Comparison of ENCODE assay signal across 5 worm cellular contexts in the genomic region with DNA sequence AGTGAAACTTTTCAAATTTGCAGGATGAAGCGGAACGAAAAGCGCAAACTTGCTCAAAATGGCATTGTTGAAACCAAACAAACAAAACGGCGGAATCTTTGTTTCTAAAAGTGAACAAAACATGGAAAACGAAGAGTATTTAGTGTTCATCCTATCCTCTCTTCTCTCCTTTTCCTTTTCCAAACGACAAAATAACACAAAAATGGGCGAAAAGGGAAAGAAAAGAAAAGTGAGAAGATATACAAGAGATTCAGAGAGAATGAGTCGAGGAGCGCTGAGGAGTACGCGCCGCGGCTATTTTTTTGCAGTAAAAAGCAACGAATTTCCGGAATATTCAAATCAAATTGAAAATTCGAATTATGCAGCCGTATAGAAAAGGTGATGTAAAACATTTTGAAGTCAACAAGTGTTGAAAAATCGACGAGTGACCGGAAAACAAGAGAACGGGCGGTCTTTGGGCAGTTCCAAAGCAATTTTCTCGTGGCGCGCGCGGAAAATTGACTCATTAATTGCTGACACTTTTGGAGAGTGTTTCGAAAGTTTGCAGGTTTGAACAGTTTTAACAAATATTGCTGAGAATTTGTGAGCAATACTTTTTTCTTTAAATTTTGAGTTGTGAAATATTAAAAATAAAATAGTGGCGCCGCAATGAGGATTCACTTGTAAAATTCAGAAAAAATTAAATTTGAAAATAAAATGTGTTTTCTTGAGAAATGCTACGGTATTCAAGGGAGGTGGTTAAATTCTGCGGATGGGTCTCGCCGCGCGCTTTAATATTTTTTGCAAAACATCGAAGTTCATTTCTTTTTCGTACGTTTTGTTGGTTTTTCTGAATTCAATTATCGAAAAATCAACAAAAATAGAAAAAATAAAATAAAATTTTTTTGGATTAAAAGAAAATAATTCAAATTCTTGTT.
TF ChIP-seq lines count a peak whose summit lies in the region.

No protein-coding gene starts in this region.

TF ChIP-seq in whole organism, L1 larva, 84 proteins besides CTCF, POLR2A, EP300 and RAD21:
- TF ChIP-seq snu-23 (GFP tag; optimal IDR thresholded peaks at IDR 0.05; lab: Kevin White, UChicago) (peak; percentile 0), lin-14 (GFP tag; optimal IDR thresholded peaks at IDR 0.05; lab: Kevin White, UChicago) (peak; percentile 55), unc-62 (GFP tag; optimal IDR thresholded peaks at IDR 0.05; lab: Kevin White, UChicago) (no peak), nhr-12 (tag; optimal IDR thresholded peaks at IDR 0.05; lab: Kevin White, UChicago) (no peak), blmp-1 (tag; optimal IDR thresholded peaks at IDR 0.05; lab: Kevin White, UChicago) (peak; percentile 93), lin-15B (tag; optimal IDR thresholded peaks at IDR 0.05; lab: Kevin White, UChicago) (no peak), rnt-1 (tag; optimal IDR thresholded peaks at IDR 0.05; lab: Kevin White, UChicago) (no peak), unc-86 (tag; optimal IDR thresholded peaks at IDR 0.05; lab: Kevin White, UChicago) (no peak), irx-1 (tag; optimal IDR thresholded peaks at IDR 0.05; lab: Kevin White, UChicago) (no peak), tbx-2 (tag; optimal IDR thresholded peaks at IDR 0.05; lab: Kevin White, UChicago) (no peak)

TF ChIP-seq in whole organism, L2 larva, 48 proteins besides CTCF, POLR2A, EP300 and RAD21:
- TF ChIP-seq mbf-1 (tag; optimal IDR thresholded peaks at IDR 0.05; lab: Kevin White, UChicago): no peak
- peak; percentile 13 for TF ChIP-seq F13H6.1 (tag; optimal IDR thresholded peaks at IDR 0.05; lab: Kevin White, UChicago)
- peak in 1 of 2 experiments; percentile 6 for TF ChIP-seq lsy-2 (tag; optimal IDR thresholded peaks at IDR 0.05; lab: Kevin White, UChicago)

TF ChIP-seq in whole organism, late embryonic, 69 proteins besides CTCF, POLR2A, EP300 and RAD21:
- TF ChIP-seq unc-42 (tag; optimal IDR thresholded peaks at IDR 0.05; lab: Kevin White, UChicago): peak; percentile 39
- TF ChIP-seq tbx-2 (tag; optimal IDR thresholded peaks at IDR 0.05; lab: Kevin White, UChicago): no peak

TF ChIP-seq in whole organism, mixed stage, embryonic, 35 proteins besides CTCF, POLR2A, EP300 and RAD21:
- TF ChIP-seq sem-2 (GFP tag; optimal IDR thresholded peaks at IDR 0.05; lab: Kevin White, UChicago) (no peak), ces-1 (GFP tag; optimal IDR thresholded peaks at IDR 0.05; lab: Kevin White, UChicago) (peak; percentile 39)

TF ChIP-seq in whole organism, young adult, 124 proteins besides CTCF, POLR2A, EP300 and RAD21 (continues in another document):
- TF ChIP-seq F37B4.10 (GFP tag; IDR thresholded peaks at IDR 0.05; lab: Robert Waterston, UW) (no peak), F39B2.1 (GFP tag; IDR thresholded peaks at IDR 0.05; lab: Robert Waterston, UW) (no peak), dpff-1 (tag; optimal IDR thresholded peaks at IDR 0.05; lab: Kevin White, UChicago) (no peak), bed-1 (GFP tag; IDR thresholded peaks at IDR 0.05; lab: Robert Waterston, UW) (no peak), egl-18 (GFP tag; IDR thresholded peaks at IDR 0.05; lab: Robert Waterston, UW) (no peak), Y53G8AR.9 (GFP tag; conservative IDR thresholded peaks at IDR 0.05; lab: Robert Waterston, UW) (no peak), mcd-1 (GFP tag; IDR thresholded peaks at IDR 0.05; lab: Robert Waterston, UW) (no peak), sptf-2 (GFP tag; optimal IDR thresholded peaks at IDR 0.05; lab: Kevin White, UChicago) (no peak), cebp-1 (GFP tag; IDR thresholded peaks at IDR 0.05; lab: Robert Waterston, UW) (no peak), cebp-1 (tag; optimal IDR thresholded peaks at IDR 0.05; lab: Kevin White, UChicago) (peak; percentile 25), dox-1 (GFP tag; IDR thresholded peaks at IDR 0.05; lab: Robert Waterston, UW) (0 out of 2 replicates have a peak, but pooled peaks have one; percentile 21), madf-8 (GFP tag; conservative IDR thresholded peaks at IDR 0.05; lab: Robert Waterston, UW) (peak; percentile 72), attf-5 (GFP tag; optimal IDR thresholded peaks at IDR 0.05; lab: Kevin White, UChicago) (no peak), nhr-80 (tag; optimal IDR thresholded peaks at IDR 0.05; lab: Kevin White, UChicago) (no peak), repo-1 (tag; optimal IDR thresholded peaks at IDR 0.05; lab: Kevin White, UChicago) (no peak), lin-40 (tag; optimal IDR thresholded peaks at IDR 0.05; lab: Kevin White, UChicago) (no peak), him-1 (tag; optimal IDR thresholded peaks at IDR 0.05; lab: Kevin White, UChicago) (no peak), zim-3 (tag; optimal IDR thresholded peaks at IDR 0.05; lab: Kevin White, UChicago) (no peak), hmg-1.2 (GFP tag; IDR thresholded peaks at IDR 0.05; lab: Robert Waterston, UW) (no peak), tlf-1 (GFP tag; optimal IDR thresholded peaks at IDR 0.05; lab: Kevin White, UChicago) (peak; percentile 51), tbx-9 (tag; optimal IDR thresholded peaks at IDR 0.05; lab: Kevin White, UChicago; ENCODE audit: borderline replicate concordance) (no peak), F49E8.2 (tag; optimal IDR thresholded peaks at IDR 0.05; lab: Kevin White, UChicago; ENCODE audit: insufficient read depth) (no peak), lsl-1 (GFP tag; optimal IDR thresholded peaks at IDR 0.05; lab: Kevin White, UChicago) (peak; percentile 72), atf-7 (tag; optimal IDR thresholded peaks at IDR 0.05; lab: Kevin White, UChicago) (no peak), K12H6.12 (tag; optimal IDR thresholded peaks at IDR 0.05; lab: Kevin White, UChicago) (peak; percentile 24), F55B11.4 (tag; optimal IDR thresholded peaks at IDR 0.05; lab: Kevin White, UChicago; ENCODE audit: borderline replicate concordance, insufficient read depth) (no peak), hlh-12 (tag; optimal IDR thresholded peaks at IDR 0.05; lab: Kevin White, UChicago) (no peak), ztf-22 (GFP tag; optimal IDR thresholded peaks at IDR 0.05; lab: Kevin White, UChicago) (no peak), Y95B8A.8 (GFP tag; IDR thresholded peaks at IDR 0.05; lab: Robert Waterston, UW) (no peak), let-607 (tag; optimal IDR thresholded peaks at IDR 0.05; lab: Kevin White, UChicago) (no peak), lsy-27 (tag; optimal IDR thresholded peaks at IDR 0.05; lab: Kevin White, UChicago; ENCODE audit: borderline replicate concordance, insufficient read depth) (no peak), nhr-120 (GFP tag; IDR thresholded peaks at IDR 0.05; lab: Robert Waterston, UW) (no peak), hlh-26 (GFP tag; conservative IDR thresholded peaks at IDR 0.05; lab: Robert Waterston, UW) (no peak), F23B12.7 (tag; optimal IDR thresholded peaks at IDR 0.05; lab: Kevin White, UChicago; ENCODE audit: insufficient read depth) (no peak), hsf-1 (GFP tag; IDR thresholded peaks at IDR 0.05; lab: Robert Waterston, UW) (no peak), B0336.3 (GFP tag; IDR thresholded peaks at IDR 0.05; lab: Robert Waterston, UW) (0 out of 2 replicates have a peak, but pooled peaks have one; percentile 26), dpl-1 (GFP tag; optimal IDR thresholded peaks at IDR 0.05; lab: Kevin White, UChicago) (peak; percentile 18), C17E4.6 (GFP tag; IDR thresholded peaks at IDR 0.05; lab: Robert Waterston, UW) (no peak), Y67H2A.10 (GFP tag; conservative IDR thresholded peaks at IDR 0.05; lab: Robert Waterston, UW) (no peak), ztf-28 (GFP tag; IDR thresholded peaks at IDR 0.05; lab: Robert Waterston, UW) (no peak), nfya-1 (tag; optimal IDR thresholded peaks at IDR 0.05; lab: Kevin White, UChicago; ENCODE audit: borderline replicate concordance, insufficient read depth) (no peak), gei-17 (GFP tag; optimal IDR thresholded peaks at IDR 0.05; lab: Kevin White, UChicago) (no peak), lir-1 (GFP tag; conservative IDR thresholded peaks at IDR 0.05; lab: Robert Waterston, UW) (no peak), Y53F4B.3 (GFP tag; IDR thresholded peaks at IDR 0.05; lab: Robert Waterston, UW) (no peak), B0019.2 (GFP tag; conservative IDR thresholded peaks at IDR 0.05; lab: Robert Waterston, UW) (no peak), somi-1 (GFP tag; optimal IDR thresholded peaks at IDR 0.05; lab: Kevin White, UChicago) (no peak), snpc-3.4 (tag; optimal IDR thresholded peaks at IDR 0.05; lab: Kevin White, UChicago) (no peak), mel-28 (tag; optimal IDR thresholded peaks at IDR 0.05; lab: Kevin White, UChicago; ENCODE audit: borderline replicate concordance) (no peak), F33H1.4 (GFP tag; IDR thresholded peaks at IDR 0.05; lab: Robert Waterston, UW) (peak; percentile 69), lin-54 (GFP tag; optimal IDR thresholded peaks at IDR 0.05; lab: Kevin White, UChicago) (no peak), attf-3 (GFP tag; conservative IDR thresholded peaks at IDR 0.05; lab: Robert Waterston, UW) (no peak), madf-6 (GFP tag; IDR thresholded peaks at IDR 0.05; lab: Robert Waterston, UW) (peak; percentile 91), lag-1 (GFP tag; IDR thresholded peaks at IDR 0.05; lab: Robert Waterston, UW) (no peak), sdz-38 (tag; optimal IDR thresholded peaks at IDR 0.05; lab: Kevin White, UChicago) (no peak), ceh-40 (GFP tag; IDR thresholded peaks at IDR 0.05; lab: Robert Waterston, UW) (no peak), die-1 (tag; optimal IDR thresholded peaks at IDR 0.05; lab: Kevin White, UChicago) (no peak), efl-1 (GFP tag; optimal IDR thresholded peaks at IDR 0.05; lab: Kevin White, UChicago) (peak; percentile 88), bed-2 (GFP tag; IDR thresholded peaks at IDR 0.05; lab: Robert Waterston, UW) (no peak), athp-1 (tag; optimal IDR thresholded peaks at IDR 0.05; lab: Kevin White, UChicago) (no peak), nfyb-1 (GFP tag; IDR thresholded peaks at IDR 0.05; lab: Robert Waterston, UW) (no peak), aptf-3 (GFP tag; IDR thresholded peaks at IDR 0.05; lab: Robert Waterston, UW) (no peak), K11D2.4 (GFP tag; IDR thresholded peaks at IDR 0.05; lab: Robert Waterston, UW) (no peak), F22D6.2 (tag; optimal IDR thresholded peaks at IDR 0.05; lab: Kevin White, UChicago) (no peak), ceh-91 (GFP tag; IDR thresholded peaks at IDR 0.05; lab: Robert Waterston, UW) (peak; percentile 55), ccch-3 (GFP tag; optimal IDR thresholded peaks at IDR 0.05; lab: Kevin White, UChicago) (no peak)

Comparison
In these comparisons a context has a peak if more than half of its experiments do, and no peak if none do; other contexts are left out.
1. Of the 8 proteins assayed by ChIP-seq in both whole organism, young adult and whole organism, L1 larva: peak only in whole organism, young adult: dpl-1 and efl-1; only in whole organism, L1 larva: none; in both: none; in neither: 6.